Worm (Caenorhabditis elegans) whole organism, L4 larva: ENCODE data around the gene tag-120.

Experiments used
- D1046.2 ChIP-seq: fragments of 200-800 bp; sonication (Bioruptor generic); IDR thresholded peaks from 2 replicates; pipeline ENCODE4 v1.3.6; 2022; ENCODE audit warnings: missing genetic modification characterization, missing compliant biosample characterization
- F26F4.8 ChIP-seq: fragments of 200-800 bp; sonication (Bioruptor generic); conservative IDR thresholded peaks from 2 replicates; pipeline ENCODE4 v1.3.6; 2022; ENCODE audit warnings: missing genetic modification characterization, missing compliant biosample characterization
- F49E8.2 ChIP-seq: sonication (generic microtip); optimal IDR thresholded peaks from 2 replicates; lab custom pipeline; 2016; ENCODE audit warnings: missing compliant biosample characterization, mild to moderate bottlenecking, missing genetic modification characterization, borderline replicate concordance
- R02D3.7 ChIP-seq: fragments of 150-350 bp; sonication (generic microtip); optimal IDR thresholded peaks from 3 replicates; lab custom pipeline; 2014; ENCODE audit warnings: missing biosample characterization, missing genetic modification characterization
- Y5F2A.4 ChIP-seq: fragments of 200-800 bp; sonication (Bioruptor generic); optimal IDR thresholded peaks from 2 replicates; lab custom pipeline; 2018; ENCODE audit warnings: mild to moderate bottlenecking, missing genetic modification characterization, missing compliant biosample characterization
- aly-2 ChIP-seq: sonication (generic microtip); optimal IDR thresholded peaks from 2 replicates; lab custom pipeline; 2018; ENCODE audit warnings: missing biosample characterization, missing genetic modification characterization
- ceh-44 ChIP-seq: fragments of 200-800 bp; sonication (Bioruptor generic); IDR thresholded peaks from 2 replicates; pipeline ENCODE4 v1.3.6; 2022; ENCODE audit warnings: missing genetic modification reagents, missing genetic modification characterization, missing compliant biosample characterization
- ceh-62 ChIP-seq: sonication (generic microtip); optimal IDR thresholded peaks from 2 replicates; lab custom pipeline; 2017; ENCODE audit warnings: missing biosample characterization, missing genetic modification characterization
- ceh-82 ChIP-seq: sonication (generic microtip); optimal IDR thresholded peaks from 2 replicates; lab custom pipeline; 2017; ENCODE audit warnings: missing biosample characterization, missing genetic modification characterization
- ctbp-1 ChIP-seq: fragments of 200-800 bp; sonication (Bioruptor generic); IDR thresholded peaks from 2 replicates; pipeline ENCODE4 v1.3.6; 2022; ENCODE audit warnings: missing genetic modification reagents, missing genetic modification characterization, missing compliant biosample characterization
- daf-12 ChIP-seq: fragments of 150-350 bp; optimal IDR thresholded peaks from 2 replicates; lab custom pipeline; 2014; ENCODE audit warnings: missing biosample characterization, missing genetic modification reagents, missing genetic modification characterization
- daf-16 ChIP-seq, 3 experiments: sonication (generic microtip); optimal IDR thresholded peaks; 2 replicates each; lab custom pipeline; 2016 to 2017; ENCODE audit warnings: missing genetic modification characterization in 3 of 3, missing genetic modification reagents in 3 of 3, mild to moderate bottlenecking in 2 of 3, missing compliant biosample characterization in 2 of 3, missing biosample characterization in 1 of 3, moderate library complexity in 1 of 3
- daf-19 ChIP-seq: fragments of 200-800 bp; sonication (Bioruptor generic); conservative IDR thresholded peaks from 2 replicates; pipeline ENCODE4 v1.3.6; 2022; ENCODE audit warnings: missing genetic modification characterization, missing compliant biosample characterization
- dmd-6 ChIP-seq: fragments of 200-800 bp; sonication (Bioruptor generic); IDR thresholded peaks from 2 replicates; pipeline ENCODE4 v1.3.6; 2022; ENCODE audit warnings: missing genetic modification reagents, missing genetic modification characterization, missing compliant biosample characterization
- dmd-9 ChIP-seq: fragments of 200-800 bp; sonication (Bioruptor generic); IDR thresholded peaks from 2 replicates; pipeline ENCODE4 v1.3.6; 2022; ENCODE audit warnings: missing genetic modification reagents, missing genetic modification characterization, missing compliant biosample characterization
- dpl-1 ChIP-seq: fragments of 150-350 bp; optimal IDR thresholded peaks from 2 replicates; lab custom pipeline; 2014; ENCODE audit warnings: missing biosample characterization, missing genetic modification reagents, missing genetic modification characterization
- dve-1 ChIP-seq: sonication (generic microtip); optimal IDR thresholded peaks from 2 replicates; lab custom pipeline; 2017; ENCODE audit warnings: antibody characterized with exemption, mild to moderate bottlenecking, missing genetic modification characterization, missing compliant biosample characterization; ENCODE audit not compliant: insufficient read depth
- fkh-10 ChIP-seq: fragments of 150-350 bp; optimal IDR thresholded peaks from 2 replicates; lab custom pipeline; 2014; ENCODE audit warnings: missing biosample characterization, missing genetic modification reagents, missing genetic modification characterization
- fos-1 ChIP-seq: fragments of 150-350 bp; optimal IDR thresholded peaks from 2 replicates; lab custom pipeline; 2014; ENCODE audit warnings: missing biosample characterization, missing genetic modification characterization
- hif-1 ChIP-seq, 2 experiments: sonication (generic microtip); optimal IDR thresholded peaks; 2 replicates each; lab custom pipeline; 2016 to 2017; ENCODE audit warnings: missing compliant biosample characterization in 2 of 2, missing genetic modification characterization in 2 of 2, missing genetic modification reagents in 2 of 2, missing genotype in 2 of 2, mild to moderate bottlenecking in 1 of 2
- hlh-11 ChIP-seq: fragments of 200-800 bp; sonication (Bioruptor generic); optimal IDR thresholded peaks from 2 replicates; lab custom pipeline; 2018; ENCODE audit warnings: mild to moderate bottlenecking, missing genetic modification characterization, missing compliant biosample characterization
- hlh-30 ChIP-seq: sonication (generic microtip); optimal IDR thresholded peaks from 2 replicates; lab custom pipeline; 2017; ENCODE audit warnings: antibody characterized with exemption, mild to moderate bottlenecking, missing genetic modification characterization, missing compliant biosample characterization; ENCODE audit not compliant: insufficient read depth
- hmg-1.1 ChIP-seq: fragments of 200-800 bp; sonication (Bioruptor generic); IDR thresholded peaks from 2 replicates; pipeline ENCODE4 v1.3.6; 2022; ENCODE audit warnings: missing genetic modification reagents, missing genetic modification characterization, missing compliant biosample characterization
- lin-1 ChIP-seq: fragments of 200-800 bp; sonication (Bioruptor generic); IDR thresholded peaks from 2 replicates; pipeline ENCODE4 v1.3.6; 2022; ENCODE audit warnings: missing genetic modification reagents, missing genetic modification characterization, missing compliant biosample characterization
- lin-13 ChIP-seq: fragments of 150-350 bp; optimal IDR thresholded peaks from 2 replicates; lab custom pipeline; 2014; ENCODE audit warnings: missing biosample characterization, missing genetic modification reagents, missing genetic modification characterization
- lin-29 ChIP-seq: fragments of 200-800 bp; sonication (Bioruptor generic); IDR thresholded peaks from 2 replicates; pipeline ENCODE4 v1.3.6; 2022; ENCODE audit warnings: missing genetic modification reagents, missing genetic modification characterization, missing compliant biosample characterization
- lin-38 ChIP-seq: fragments of 200-800 bp; sonication (Bioruptor generic); IDR thresholded peaks from 2 replicates; pipeline ENCODE4 v1.3.6; 2022; ENCODE audit warnings: missing genetic modification reagents, missing genetic modification characterization, missing compliant biosample characterization
- lsy-2 ChIP-seq, 2 experiments: fragments of 150-350 bp in 1 of 2; sonication (generic microtip) in 1 of 2; optimal IDR thresholded peaks; 2 replicates each; lab custom pipeline; 2014 to 2017; ENCODE audit warnings: missing biosample characterization in 2 of 2, missing genetic modification characterization in 2 of 2
- mdl-1 ChIP-seq, 2 experiments: fragments of 150-350 bp in 1 of 2; sonication (generic microtip) in 1 of 2; optimal IDR thresholded peaks; 2 replicates each; lab custom pipeline; 2014 to 2017; ENCODE audit warnings: missing biosample characterization in 2 of 2, missing genetic modification characterization in 2 of 2
- mep-1 ChIP-seq: fragments of 150-350 bp; sonication (generic microtip); optimal IDR thresholded peaks from 3 replicates; lab custom pipeline; 2014; ENCODE audit warnings: missing biosample characterization, missing genetic modification characterization
- mes-2 ChIP-seq: sonication (generic microtip); optimal IDR thresholded peaks from 2 replicates; lab custom pipeline; 2016; ENCODE audit warnings: missing genotype, mild to moderate bottlenecking, missing genetic modification characterization, missing compliant biosample characterization; ENCODE audit not compliant: poor library complexity, severe bottlenecking
- nhr-25 ChIP-seq: sonication (generic microtip); optimal IDR thresholded peaks from 2 replicates; lab custom pipeline; 2017; ENCODE audit warnings: missing genetic modification characterization, mild to moderate bottlenecking, missing compliant biosample characterization, antibody characterized with exemption, moderate library complexity, borderline replicate concordance; ENCODE audit not compliant: insufficient read depth
- nhr-28 ChIP-seq: fragments of 150-350 bp; optimal IDR thresholded peaks from 2 replicates; lab custom pipeline; 2014; ENCODE audit warnings: missing biosample characterization, missing genetic modification characterization
- nhr-41 ChIP-seq: fragments of 200-800 bp; sonication (Bioruptor generic); IDR thresholded peaks from 2 replicates; pipeline ENCODE4 v1.3.6; 2022; ENCODE audit warnings: missing genetic modification reagents, missing genetic modification characterization, missing compliant biosample characterization
- nhr-42 ChIP-seq: fragments of 200-800 bp; sonication (Bioruptor generic); IDR thresholded peaks from 2 replicates; pipeline ENCODE4 v1.3.6; 2022; ENCODE audit warnings: missing genetic modification characterization, missing compliant biosample characterization
- nhr-6 ChIP-seq: fragments of 150-350 bp; optimal IDR thresholded peaks from 2 replicates; lab custom pipeline; 2014; ENCODE audit warnings: missing biosample characterization, missing genetic modification characterization
- nhr-76 ChIP-seq: fragments of 150-350 bp; optimal IDR thresholded peaks from 2 replicates; lab custom pipeline; 2014; ENCODE audit warnings: missing biosample characterization, missing genetic modification characterization
- nhr-77 ChIP-seq: fragments of 150-350 bp; optimal IDR thresholded peaks from 2 replicates; lab custom pipeline; 2014; ENCODE audit warnings: missing biosample characterization, missing genetic modification characterization
- pha-4 ChIP-seq, 2 experiments: fragments of 150-350 bp in 1 of 2; fragments of 200-800 bp in 1 of 2; sonication (Bioruptor generic) in 1 of 2; IDR thresholded peaks in 1 of 2; optimal IDR thresholded peaks in 1 of 2; 2 replicates each; pipeline versions ENCODE4 v1.3.6 to Lab custom; 2014 to 2022; ENCODE audit warnings: missing genetic modification characterization in 2 of 2, missing genetic modification reagents in 2 of 2, missing biosample characterization in 1 of 2, missing compliant biosample characterization in 1 of 2
- pqm-1 ChIP-seq: sonication (generic microtip); optimal IDR thresholded peaks from 2 replicates; lab custom pipeline; 2017; ENCODE audit warnings: missing biosample characterization, missing genetic modification characterization
- rbr-2 ChIP-seq: sonication (generic microtip); optimal IDR thresholded peaks from 2 replicates; lab custom pipeline; 2016; ENCODE audit warnings: missing genotype, missing genetic modification characterization, missing compliant biosample characterization
- set-16 ChIP-seq: fragments of 200-800 bp; sonication (Bioruptor generic); IDR thresholded peaks from 2 replicates; pipeline ENCODE4 v1.3.6; 2022; ENCODE audit warnings: missing genetic modification reagents, missing genetic modification characterization, missing compliant biosample characterization
- skn-1 ChIP-seq: fragments of 150-350 bp; optimal IDR thresholded peaks from 2 replicates; lab custom pipeline; 2014; ENCODE audit warnings: missing biosample characterization, missing genetic modification characterization
- snpc-4 ChIP-seq: fragments of 150-350 bp; optimal IDR thresholded peaks from 2 replicates; lab custom pipeline; 2014; ENCODE audit warnings: missing biosample characterization, missing genetic modification characterization
- spr-1 ChIP-seq: sonication (generic microtip); optimal IDR thresholded peaks from 2 replicates; lab custom pipeline; 2016; ENCODE audit warnings: mild to moderate bottlenecking, missing genetic modification characterization, missing compliant biosample characterization
- unc-39 ChIP-seq: sonication (generic microtip); optimal IDR thresholded peaks from 2 replicates; lab custom pipeline; 2017; ENCODE audit warnings: missing biosample characterization, missing genetic modification characterization
- unc-62 ChIP-seq, 3 experiments: fragments of 150-350 bp in 1 of 3; sonication (generic microtip); optimal IDR thresholded peaks in 2 of 3; peaks in 1 of 3; 1 replicate in 1 of 3; 2 replicates in 2 of 3; lab custom pipeline; 2014 to 2017; ENCODE audit warnings: missing biosample characterization in 3 of 3, missing genetic modification characterization in 3 of 3, missing genetic modification reagents in 3 of 3, missing genotype in 1 of 3
- zag-1 ChIP-seq: fragments of 150-350 bp; optimal IDR thresholded peaks from 2 replicates; lab custom pipeline; 2014; ENCODE audit warnings: missing biosample characterization, missing genetic modification characterization
- zip-2 ChIP-seq: fragments of 150-350 bp; optimal IDR thresholded peaks from 2 replicates; lab custom pipeline; 2014; ENCODE audit warnings: missing biosample characterization, missing genetic modification characterization

Gene tag-120

DNA sequence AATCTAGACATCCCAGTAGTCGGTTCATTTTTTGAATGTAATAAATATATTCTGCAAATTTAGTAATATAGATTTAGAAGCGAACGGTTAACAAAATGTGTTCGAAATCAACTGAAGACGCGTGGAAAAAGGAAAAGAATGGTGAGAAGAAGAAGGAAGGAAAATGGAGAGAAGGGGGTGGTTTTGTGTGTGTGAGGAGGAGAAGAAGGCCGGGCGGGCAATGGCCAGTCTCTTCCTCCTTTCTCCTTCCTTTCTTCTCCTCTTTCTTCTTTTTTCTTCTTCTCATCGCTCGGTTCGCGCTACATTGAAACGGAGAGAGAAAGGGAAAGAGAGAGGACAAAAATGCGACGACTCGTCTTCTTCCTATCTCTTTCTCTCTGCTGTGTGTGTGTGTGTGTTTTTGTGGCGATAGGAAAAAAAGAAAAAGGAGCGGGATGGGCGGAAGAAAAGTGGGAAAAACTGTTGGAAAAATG lies 17.5 kb downstream of the tag-120 start, which contains the start of gene ztf-9:
Gene ztf-9 (minus strand): TSS at position 51 of the 473 bp plus-strand sequence.
- TF ChIP-seq daf-16 (GFP tag; optimal IDR thresholded peaks at IDR 0.05; lab: Kevin White, UChicago) (peak in 1 of 2 experiments; percentile 8), daf-16 (tag; optimal IDR thresholded peaks at IDR 0.05; lab: Kevin White, UChicago) (peak; percentile 10), F49E8.2 (tag; lab: Kevin White, UChicago) (no peak), nhr-77 (tag; lab: Kevin White, UChicago) (peak; percentile 64), lin-29 (GFP tag; lab: Robert Waterston, UW) (no peak), daf-12 (tag; lab: Kevin White, UChicago) (no peak), unc-39 (tag; lab: Kevin White, UChicago) (no peak), nhr-28 (peak; percentile 79), hlh-11 (tag; lab: Kevin White, UChicago) (peak; percentile 77), skn-1 (tag; lab: Kevin White, UChicago) (no peak), mep-1 (tag; lab: Kevin White, UChicago) (peak; percentile 71), lin-13 (GFP tag; lab: Kevin White, UChicago) (peak; percentile 44), snpc-4 (no peak), dmd-9 (no peak), lin-1 (GFP tag; lab: Robert Waterston, UW) (no peak), nhr-25 (tag; lab: Kevin White, UChicago) (peak; percentile 8), mes-2 (no peak), unc-62 (GFP tag; optimal IDR thresholded peaks at IDR 0.05 in 1 of 2; lab: Kevin White, UChicago) (peak in 1 of 2 experiments; percentile 92), unc-62 (tag; optimal IDR thresholded peaks at IDR 0.05; lab: Kevin White, UChicago) (no peak), pqm-1 (tag; lab: Kevin White, UChicago) (peak; percentile 11), aly-2 (tag; lab: Kevin White, UChicago) (no peak), ctbp-1 (GFP tag; lab: Robert Waterston, UW) (peak; percentile 58; the same call in 1 of the 2 replicates), zag-1 (no peak), dmd-6 (GFP tag; lab: Robert Waterston, UW) (peak; percentile 46; the same call in 1 of the 2 replicates), fkh-10 (GFP tag; lab: Kevin White, UChicago) (peak; percentile 13), mdl-1 (tag; optimal IDR thresholded peaks at IDR 0.05; lab: Kevin White, UChicago) (peak in 1 of 2 experiments; percentile 34), hlh-30 (tag; lab: Kevin White, UChicago) (no peak), dpl-1 (GFP tag; lab: Kevin White, UChicago) (no peak), pha-4 (GFP tag; IDR thresholded peaks at IDR 0.05; lab: Robert Waterston, UW) (peak; percentile 66; the same call in 1 of the 2 replicates), pha-4 (tag; optimal IDR thresholded peaks at IDR 0.05; lab: Kevin White, UChicago) (no peak), rbr-2 (tag; lab: Kevin White, UChicago) (peak; percentile 48), nhr-41 (no peak), nhr-6 (tag; lab: Kevin White, UChicago) (no peak), dve-1 (tag; lab: Kevin White, UChicago) (peak; percentile 50), hmg-1.1 (peak; percentile 83), zip-2 (no peak), set-16 (GFP tag; lab: Robert Waterston, UW) (peak; percentile 81; the same call in 1 of the 2 replicates), nhr-76 (tag; lab: Kevin White, UChicago) (no peak)
- TF ChIP-seq, all 104 proteins: peak for 18

ce11 chrV:9690728-9691127 lies 18.9 kb downstream of the tag-120 start:
- no peak for TF ChIP-seq fos-1 (tag; lab: Kevin White, UChicago)
- TF ChIP-seq nhr-42 (GFP tag; lab: Robert Waterston, UW), result no peak
- TF ChIP-seq ceh-82 (tag; lab: Kevin White, UChicago), result no peak
- TF ChIP-seq Y5F2A.4 (GFP tag; lab: Kevin White, UChicago), result no peak
- no peak for TF ChIP-seq lin-13 (GFP tag; lab: Kevin White, UChicago)
- peak; percentile 37 for TF ChIP-seq dpl-1 (GFP tag; lab: Kevin White, UChicago)
- no peak for TF ChIP-seq spr-1 (tag; lab: Kevin White, UChicago)
- TF ChIP-seq D1046.2 (GFP tag; lab: Robert Waterston, UW), result no peak
- peak; percentile 56 for TF ChIP-seq nhr-6 (tag; lab: Kevin White, UChicago)
- no peak for TF ChIP-seq daf-19 (GFP tag; lab: Robert Waterston, UW)
- peak in 1 of 2 experiments; percentile 93 for TF ChIP-seq lsy-2 (tag; optimal IDR thresholded peaks at IDR 0.05; lab: Kevin White, UChicago)
- TF ChIP-seq F26F4.8, result no peak
- no peak for TF ChIP-seq ceh-62 (tag; lab: Kevin White, UChicago)
- TF ChIP-seq R02D3.7 (tag; lab: Kevin White, UChicago), result no peak
- TF ChIP-seq lin-38 (GFP tag; lab: Robert Waterston, UW), result no peak; the same call in 1 of the 2 replicates
- TF ChIP-seq ceh-44 (GFP tag; lab: Robert Waterston, UW), result no peak
- no peak for TF ChIP-seq aly-2 (tag; lab: Kevin White, UChicago)
- TF ChIP-seq hif-1 (tag; optimal IDR thresholded peaks at IDR 0.05; lab: Kevin White, UChicago), result no peak
- TF ChIP-seq zip-2, result no peak
